Fruit fly (Drosophila melanogaster) whole organism, embryonic: ENCODE data around the gene CG18478.
"Not testable (repeated sequence)": the region's sequence is repeated elsewhere in the genome, so short reads cannot be mapped to it uniquely, and the experiment has no call there.

ENCODE experiments used
- CG10209 ChIP-seq: fragments of 200-800 bp; sonication (Bioruptor generic); optimal IDR thresholded peaks from 3 replicates; lab custom pipeline; 2017; ENCODE audit warnings: missing biosample characterization, mild to moderate bottlenecking, missing genetic modification characterization, missing genetic modification reagents
- CG10979 ChIP-seq: fragments of 200-800 bp; sonication (Bioruptor generic); optimal IDR thresholded peaks from 2 replicates; lab custom pipeline; 2018; ENCODE audit warnings: missing biosample characterization, mild to moderate bottlenecking, missing genetic modification characterization, moderate library complexity
- CG11723 ChIP-seq: fragments of 200-800 bp; sonication (Bioruptor generic); optimal IDR thresholded peaks from 2 replicates; lab custom pipeline; 2017; ENCODE audit warnings: missing biosample characterization, mild to moderate bottlenecking, missing genetic modification characterization
- CG12071 ChIP-seq: fragments of 200-800 bp; sonication (Bioruptor generic); optimal IDR thresholded peaks from 3 replicates; lab custom pipeline; 2018; ENCODE audit warnings: missing biosample characterization, mild to moderate bottlenecking, missing genetic modification characterization
- CG12236 ChIP-seq: fragments of 200-800 bp; sonication (Bioruptor generic); optimal IDR thresholded peaks from 2 replicates; lab custom pipeline; 2016; ENCODE audit warnings: missing biosample characterization, missing genetic modification characterization
- CG13424 ChIP-seq: fragments of 200-800 bp; sonication (Bioruptor generic); optimal IDR thresholded peaks from 2 replicates; lab custom pipeline; 2019; ENCODE audit warnings: missing biosample characterization, mild to moderate bottlenecking, missing genetic modification characterization, moderate library complexity
- CG15696 ChIP-seq: fragments of 200-800 bp; sonication (Bioruptor generic); optimal IDR thresholded peaks from 2 replicates; lab custom pipeline; 2019; ENCODE audit warnings: missing biosample characterization, mild to moderate bottlenecking, missing genetic modification characterization, moderate library complexity
- CG17328 ChIP-seq: fragments of 200-800 bp; sonication (Bioruptor generic); IDR thresholded peaks from 2 replicates; pipeline ENCODE4 v1.3.6; 2022; ENCODE audit warnings: missing biosample characterization, missing genetic modification characterization
- CG17612 ChIP-seq: fragments of 200-800 bp; sonication (Bioruptor generic); IDR thresholded peaks from 2 replicates; pipeline ENCODE4 v1.3.6; 2022; ENCODE audit warnings: missing biosample characterization, missing genetic modification characterization
- CG18619 ChIP-seq: fragments of 200-800 bp; sonication (Bioruptor generic); optimal IDR thresholded peaks from 3 replicates; lab custom pipeline; 2017; ENCODE audit warnings: missing biosample characterization, mild to moderate bottlenecking, missing genetic modification characterization
- CG2678 ChIP-seq: fragments of 200-800 bp; sonication (Bioruptor generic); optimal IDR thresholded peaks from 3 replicates; lab custom pipeline; 2019; ENCODE audit warnings: missing biosample characterization, mild to moderate bottlenecking, missing genetic modification characterization, moderate library complexity
- CG30020 ChIP-seq: fragments of 200-800 bp; optimal IDR thresholded peaks from 2 replicates; lab custom pipeline; 2019; ENCODE audit warnings: missing biosample characterization, mild to moderate bottlenecking, missing genetic modification characterization, moderate library complexity
- CG30403 ChIP-seq: fragments of 200-800 bp; sonication (Bioruptor generic); optimal IDR thresholded peaks from 3 replicates; lab custom pipeline; 2016; ENCODE audit warnings: missing biosample characterization, missing genetic modification characterization
- CG43689 ChIP-seq: fragments of 200-800 bp; sonication (Bioruptor generic); IDR thresholded peaks from 2 replicates; pipeline ENCODE4 v1.3.6; 2022; ENCODE audit warnings: missing biosample characterization, missing genetic modification characterization
- CG5953 ChIP-seq: fragments of 200-800 bp; sonication (Bioruptor generic); IDR thresholded peaks from 2 replicates; pipeline ENCODE4 v1.3.6; 2022; ENCODE audit warnings: missing biosample characterization, missing genetic modification characterization
- CG6683 ChIP-seq: fragments of 200-800 bp; sonication (Bioruptor generic); optimal IDR thresholded peaks from 2 replicates; lab custom pipeline; 2017; ENCODE audit warnings: missing biosample characterization, mild to moderate bottlenecking, missing genetic modification characterization, missing genetic modification reagents
- CG7786 ChIP-seq: fragments of 200-800 bp; sonication (Bioruptor generic); optimal IDR thresholded peaks from 2 replicates; lab custom pipeline; 2016; ENCODE audit warnings: missing biosample characterization, missing genetic modification characterization
- CG8924 ChIP-seq: fragments of 200-800 bp; optimal IDR thresholded peaks from 3 replicates; lab custom pipeline; 2019; ENCODE audit warnings: missing biosample characterization, mild to moderate bottlenecking, missing genetic modification characterization, moderate library complexity
- CHES-1-like ChIP-seq: fragments of 200-800 bp; sonication (Bioruptor generic); optimal IDR thresholded peaks from 2 replicates; lab custom pipeline; 2016; ENCODE audit warnings: missing biosample characterization, missing genetic modification characterization
- D19A ChIP-seq: fragments of 200-800 bp; optimal IDR thresholded peaks from 3 replicates; lab custom pipeline; 2019; ENCODE audit warnings: missing biosample characterization, mild to moderate bottlenecking, missing genetic modification characterization, moderate library complexity
- Dip3 ChIP-seq: fragments of 200-800 bp; sonication (Bioruptor generic); optimal IDR thresholded peaks from 3 replicates; lab custom pipeline; 2016; ENCODE audit warnings: missing biosample characterization, missing genetic modification characterization
- Doc2 ChIP-seq: fragments of 200-800 bp; sonication (Bioruptor generic); IDR thresholded peaks from 2 replicates; pipeline ENCODE4 v1.3.6; 2022; ENCODE audit warnings: missing biosample characterization, missing genetic modification characterization
- Dp ChIP-seq: fragments of 200-800 bp; sonication (Bioruptor generic); optimal IDR thresholded peaks from 2 replicates; lab custom pipeline; 2018; ENCODE audit warnings: missing biosample characterization, mild to moderate bottlenecking, missing genetic modification characterization, moderate library complexity
- Ets65A ChIP-seq: fragments of 200-800 bp; sonication (Bioruptor generic); peaks from one replicate; lab custom pipeline; 2016; ENCODE audit warnings: missing biosample characterization, missing genetic modification characterization
- HmgZ ChIP-seq: fragments of 200-800 bp; sonication (Bioruptor generic); optimal IDR thresholded peaks from 2 replicates; lab custom pipeline; 2018; ENCODE audit warnings: missing biosample characterization, mild to moderate bottlenecking, missing genetic modification characterization
- MESR4 ChIP-seq: fragments of 200-800 bp; sonication (Bioruptor generic); optimal IDR thresholded peaks from 2 replicates; lab custom pipeline; 2018; ENCODE audit warnings: missing biosample characterization, mild to moderate bottlenecking, missing genetic modification characterization, moderate library complexity
- Max ChIP-seq: fragments of 200-800 bp; sonication (Bioruptor generic); optimal IDR thresholded peaks from 2 replicates; lab custom pipeline; 2016; ENCODE audit warnings: missing biosample characterization, mild to moderate bottlenecking, missing genetic modification characterization
- Rx ChIP-seq: fragments of 200-800 bp; sonication (Bioruptor generic); IDR thresholded peaks from 2 replicates; pipeline ENCODE4 v1.3.6; 2022; ENCODE audit warnings: missing biosample characterization, missing genetic modification characterization
- Ssrp ChIP-seq: fragments of 200-800 bp; sonication (Bioruptor generic); optimal IDR thresholded peaks from 2 replicates; lab custom pipeline; 2018; ENCODE audit warnings: missing biosample characterization, mild to moderate bottlenecking, missing genetic modification characterization, moderate library complexity
- Taf1 ChIP-seq: fragments of 200-800 bp; sonication (Bioruptor generic); IDR thresholded peaks from 2 replicates; pipeline ENCODE4 v1.3.6; 2022; ENCODE audit warnings: missing biosample characterization, missing genetic modification characterization
- Xbp1 ChIP-seq: fragments of 200-800 bp; sonication (Bioruptor generic); optimal IDR thresholded peaks from 3 replicates; lab custom pipeline; 2016; ENCODE audit warnings: missing biosample characterization, mild to moderate bottlenecking, missing genetic modification characterization
- bcd ChIP-seq: fragments of 200-800 bp; sonication (Bioruptor generic); optimal IDR thresholded peaks from 2 replicates; lab custom pipeline; 2017; ENCODE audit warnings: missing biosample characterization, mild to moderate bottlenecking, missing genetic modification characterization
- br ChIP-seq: fragments of >200 bp; optimal IDR thresholded peaks from 2 replicates; lab custom pipeline; 2017
- chif ChIP-seq, 2 experiments: fragments of 200-800 bp; sonication (Bioruptor generic); optimal IDR thresholded peaks; 3 replicates each; lab custom pipeline; 2016; ENCODE audit warnings: missing biosample characterization in 2 of 2, missing genetic modification characterization in 2 of 2
- dan ChIP-seq: fragments of 200-800 bp; sonication (Bioruptor generic); IDR thresholded peaks from 2 replicates; pipeline ENCODE4 v1.3.6; 2022; ENCODE audit warnings: missing biosample characterization, missing genetic modification characterization
- dmrt99B ChIP-seq: fragments of 200-800 bp; sonication (Bioruptor generic); optimal IDR thresholded peaks from 2 replicates; lab custom pipeline; 2018; ENCODE audit warnings: missing biosample characterization, mild to moderate bottlenecking, missing genetic modification characterization, moderate library complexity
- gro ChIP-seq: fragments of 200-800 bp; sonication (Bioruptor generic); optimal IDR thresholded peaks from 2 replicates; lab custom pipeline; 2016; ENCODE audit warnings: missing biosample characterization, missing genetic modification characterization
- jing ChIP-seq: fragments of 200-800 bp; sonication (Bioruptor generic); optimal IDR thresholded peaks from 2 replicates; lab custom pipeline; 2018; ENCODE audit warnings: missing biosample characterization, mild to moderate bottlenecking, missing genetic modification characterization
- nerfin-1 ChIP-seq: fragments of 200-800 bp; sonication (Bioruptor generic); optimal IDR thresholded peaks from 3 replicates; lab custom pipeline; 2019; ENCODE audit warnings: missing biosample characterization, mild to moderate bottlenecking, missing genetic modification characterization, moderate library complexity
- nerfin-2 ChIP-seq: fragments of 200-800 bp; sonication (Bioruptor generic); IDR thresholded peaks from 2 replicates; pipeline ENCODE4 v1.3.6; 2022; ENCODE audit warnings: missing biosample characterization, missing genetic modification characterization; ENCODE audit not compliant: partially characterized antibody
- sens ChIP-seq: fragments of 200-800 bp; sonication (Bioruptor generic); peaks from one replicate; lab custom pipeline; 2016; ENCODE audit warnings: missing biosample characterization, missing genetic modification characterization
- sob ChIP-seq: fragments of 200-800 bp; sonication (Bioruptor generic); IDR thresholded peaks from 2 replicates; pipeline ENCODE4 v1.3.6; 2022; ENCODE audit warnings: missing biosample characterization, missing genetic modification characterization
- toy ChIP-seq: fragments of 200-800 bp; sonication (Bioruptor generic); IDR thresholded peaks from 2 replicates; pipeline ENCODE4 v1.3.6; 2022; ENCODE audit warnings: missing biosample characterization, missing genetic modification characterization
- wdn ChIP-seq: fragments of 200-800 bp; sonication (Bioruptor generic); IDR thresholded peaks from 2 replicates; pipeline ENCODE4 v1.3.6; 2022; ENCODE audit warnings: missing biosample characterization, missing genetic modification characterization
- z ChIP-seq: fragments of 200-800 bp; sonication (Bioruptor generic); IDR thresholded peaks from 3 replicates; pipeline ENCODE4 v1.3.6; 2022; ENCODE audit warnings: missing biosample characterization, missing genetic modification characterization

Gene CG18478

DNA sequence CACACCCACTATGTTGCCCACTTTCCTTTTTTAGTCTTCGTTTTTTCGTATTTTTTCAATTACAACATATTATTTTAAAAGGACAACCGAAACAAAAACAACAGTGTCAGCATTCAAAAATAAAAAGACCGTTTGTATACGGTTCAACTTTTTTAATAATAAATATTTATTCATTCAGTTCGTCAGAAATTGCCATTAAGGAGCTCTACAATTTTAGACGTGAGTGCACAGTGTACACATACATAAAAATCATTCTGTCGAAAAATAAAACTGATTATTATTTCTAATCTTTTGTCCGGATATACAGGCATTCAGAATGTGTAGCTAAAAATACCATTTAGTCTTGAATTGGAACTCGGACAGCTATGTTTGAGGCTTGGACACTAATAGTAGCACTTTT, at the start of gene CG18478:
CG18478 (plus strand) TSS at position 301 of the 400 bp plus-strand sequence.
- TF ChIP-seq D19A (tag; lab: Kevin White, UChicago); CG17328 (GFP tag; lab: Robert Waterston, UW); CG12236 (GFP tag; lab: Kevin White, UChicago): not testable (repeated sequence)

- TF ChIP-seq Doc2 (GFP tag; lab: Robert Waterston, UW) (no peak), Ets65A (GFP tag; lab: Kevin White, UChicago) (peak; percentile 44), CG5953 (GFP tag; lab: Robert Waterston, UW) (no peak), chif (GFP tag; optimal IDR thresholded peaks at IDR 0.05; lab: Kevin White, UChicago) (no peak), CG2678 (no peak), CG18619 (no peak)
- TF ChIP-seq, all 482 proteins: peak for 1
Measured at dm6 chr2L:15623458-15623857, 46.5 kb upstream of the CG18478 start, which contains the start of gene Or35a. Gene Or35a (minus strand): TSS chr2L:15623558.

dm6 chr2L:15628378-15628777, 41.6 kb upstream of the CG18478 start, which contains the start of gene CG7631:
Gene CG7631 (plus strand): TSS chr2L:15628678.
- TF ChIP-seq Ets65A (GFP tag; lab: Kevin White, UChicago) (peak; percentile 20), CG8924 (tag; lab: Kevin White, UChicago) (no peak)

- TF ChIP-seq br (lab: Kevin White, UChicago), result no peak
- peak; percentile 13 for TF ChIP-seq CG11723 (GFP tag; lab: Kevin White, UChicago)
- no peak for TF ChIP-seq jing
- no peak for TF ChIP-seq toy (GFP tag; lab: Robert Waterston, UW)
- TF ChIP-seq sob, result peak; percentile 51; the same call in 1 of the 2 replicates
- 0 out of 2 replicates have a peak, but pooled peaks have one; percentile 15 for TF ChIP-seq wdn (GFP tag; lab: Robert Waterston, UW)
- no peak for TF ChIP-seq CG10979 (tag; lab: Kevin White, UChicago)
- TF ChIP-seq Dp (GFP tag; lab: Kevin White, UChicago), result no peak
- peak; percentile 50 for TF ChIP-seq Xbp1 (GFP tag; lab: Kevin White, UChicago)
- no peak for TF ChIP-seq CG15696 (tag; lab: Kevin White, UChicago)
- no peak for TF ChIP-seq MESR4
- TF ChIP-seq bcd (GFP tag; lab: Kevin White, UChicago), result peak; percentile 8
- TF ChIP-seq HmgZ (tag; lab: Kevin White, UChicago), result peak; percentile 54
- no peak for TF ChIP-seq z (GFP tag; lab: Robert Waterston, UW)
- no peak for TF ChIP-seq nerfin-2 (GFP tag; lab: Robert Waterston, UW)
- TF ChIP-seq CG6683 (GFP tag; lab: Kevin White, UChicago), result no peak
- no peak for TF ChIP-seq Ssrp (tag; lab: Kevin White, UChicago)
- peak; percentile 33 for TF ChIP-seq CG12071 (GFP tag; lab: Kevin White, UChicago)
- TF ChIP-seq CG7786, result peak; percentile 46
- no peak for TF ChIP-seq gro (GFP tag; lab: Kevin White, UChicago)
- TF ChIP-seq nerfin-1 (tag; lab: Kevin White, UChicago), result no peak
- no peak for TF ChIP-seq CG43689 (GFP tag; lab: Robert Waterston, UW)
- peak; percentile 31 for TF ChIP-seq CG10209 (GFP tag; lab: Kevin White, UChicago)
- TF ChIP-seq CG13424, result no peak
- TF ChIP-seq CHES-1-like (GFP tag; lab: Kevin White, UChicago), result peak; percentile 47
- TF ChIP-seq CG17612 (GFP tag; lab: Robert Waterston, UW), result 0 out of 2 replicates have a peak, but pooled peaks have one; percentile 22
- TF ChIP-seq CG30020, result no peak
- peak; percentile 28; the same call in 1 of the 2 replicates for TF ChIP-seq Taf1 (GFP tag; lab: Robert Waterston, UW)
- no peak for TF ChIP-seq CG30403 (GFP tag; lab: Kevin White, UChicago)
- peak; percentile 84 for TF ChIP-seq sens (GFP tag; lab: Kevin White, UChicago)
- no peak for TF ChIP-seq dan
- peak; percentile 42 for TF ChIP-seq Dip3 (GFP tag; lab: Kevin White, UChicago)
- TF ChIP-seq dmrt99B (tag; lab: Kevin White, UChicago), result peak; percentile 42
- no peak for TF ChIP-seq Rx (GFP tag; lab: Robert Waterston, UW)
- TF ChIP-seq Max (GFP tag; lab: Kevin White, UChicago), result no peak
Measured at dm6 chr2L:15629596-15630168, 40.3 kb upstream of the CG18478 start, which contains the start of gene CG18480. Gene CG18480 (plus strand): TSS chr2L:15630002.
